Worm (Caenorhabditis elegans): ENCODE data around the gene C32C4.16.

C32C4.16 gene

DNA sequence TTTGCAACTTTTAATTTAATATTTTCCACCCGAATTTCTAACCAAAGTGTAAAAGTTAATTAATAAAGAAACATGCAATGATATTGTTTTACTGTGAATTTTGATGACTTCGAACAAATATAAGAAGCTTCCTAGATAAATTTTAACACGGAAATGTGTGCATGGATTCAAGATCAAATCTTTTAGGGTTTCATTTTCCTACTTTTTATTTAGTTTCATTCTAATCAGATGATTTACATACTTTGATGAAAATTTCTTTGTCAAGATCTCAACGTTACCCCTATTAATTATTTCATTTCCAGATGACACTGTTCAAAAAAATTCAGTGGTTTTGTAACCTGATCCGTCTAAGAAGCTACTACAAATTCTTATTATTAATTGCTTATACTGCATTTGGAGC lies 19.9 kb downstream of the C32C4.16 start, which contains the start of gene twk-12:
twk-12 (plus strand) TSS at position 301 of the 400 bp plus-strand sequence.
- no peak for TF ChIP-seq irx-1 (tag; optimal IDR thresholded peaks at IDR 0.05)
- TF ChIP-seq efl-1 (optimal IDR thresholded peaks at IDR 0.05), result no peak
- TF ChIP-seq efl-1 (GFP tag; optimal IDR thresholded peaks at IDR 0.05 in 1 of 2), result peak in 1 of 2 experiments; percentile 23

DNA sequence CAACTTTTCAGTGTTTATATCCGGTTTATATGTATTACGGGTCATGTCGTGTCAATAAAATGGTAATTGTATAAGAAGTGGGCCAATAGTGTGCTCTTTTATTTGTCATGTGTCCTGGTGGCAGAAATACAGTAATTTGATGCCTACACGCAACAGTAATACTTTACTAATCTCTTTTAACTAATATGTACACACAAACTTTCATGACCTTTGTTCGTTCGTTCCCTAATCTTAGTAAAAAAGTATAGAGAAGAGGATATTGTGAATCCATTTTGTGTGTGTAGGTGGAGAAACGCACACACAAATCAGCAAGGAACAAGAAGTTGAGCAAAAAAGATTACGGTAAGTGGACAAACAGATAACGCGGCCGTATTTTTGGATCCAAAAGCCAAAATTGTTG lies 23.5 kb downstream of the C32C4.16 start:
- TF ChIP-seq dsc-1 (tag; optimal IDR thresholded peaks at IDR 0.05) (no peak), aha-1 (tag; optimal IDR thresholded peaks at IDR 0.05) (no peak), ceh-8 (GFP tag; optimal IDR thresholded peaks at IDR 0.05) (no peak), ceh-88 (GFP tag; IDR thresholded peaks at IDR 0.05) (no peak), Y116A8C.19 (tag; optimal IDR thresholded peaks at IDR 0.05; ENCODE audit: borderline replicate concordance) (no peak)

DNA sequence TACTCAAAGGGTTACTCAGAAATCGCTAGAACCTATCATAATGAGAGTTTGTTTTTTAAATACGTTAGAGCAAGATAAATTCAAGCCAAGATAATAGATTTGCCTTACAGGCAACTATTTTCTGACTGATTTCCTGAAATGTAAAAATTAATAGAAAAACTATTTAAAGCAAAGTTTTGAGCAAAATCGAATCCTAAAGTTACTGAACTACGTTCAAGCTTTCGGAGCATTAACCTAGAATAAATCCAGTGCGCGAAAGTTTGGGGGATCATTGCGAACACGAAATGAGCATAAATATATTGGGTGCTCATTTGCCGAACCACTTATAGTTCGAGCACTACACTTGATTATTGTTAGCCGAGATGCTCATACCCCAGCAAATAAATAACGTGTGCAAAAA lies 24.3 kb downstream of the C32C4.16 start, which contains the start of gene ceh-22:
ceh-22 (plus strand) TSS at position 301 of the 400 bp plus-strand sequence.
- TF ChIP-seq ztf-4 (tag; optimal IDR thresholded peaks at IDR 0.05) (no peak), lir-3 (tag; optimal IDR thresholded peaks at IDR 0.05; ENCODE audit: poor library complexity) (no peak), zag-1 (tag; optimal IDR thresholded peaks at IDR 0.05) (no peak), ceh-82 (tag; optimal IDR thresholded peaks at IDR 0.05) (no peak), lin-15B (tag; optimal IDR thresholded peaks at IDR 0.05) (no peak), grh-1 (GFP tag; IDR thresholded peaks at IDR 0.05) (no peak), mef-2 (tag; optimal IDR thresholded peaks at IDR 0.05) (no peak)

DNA sequence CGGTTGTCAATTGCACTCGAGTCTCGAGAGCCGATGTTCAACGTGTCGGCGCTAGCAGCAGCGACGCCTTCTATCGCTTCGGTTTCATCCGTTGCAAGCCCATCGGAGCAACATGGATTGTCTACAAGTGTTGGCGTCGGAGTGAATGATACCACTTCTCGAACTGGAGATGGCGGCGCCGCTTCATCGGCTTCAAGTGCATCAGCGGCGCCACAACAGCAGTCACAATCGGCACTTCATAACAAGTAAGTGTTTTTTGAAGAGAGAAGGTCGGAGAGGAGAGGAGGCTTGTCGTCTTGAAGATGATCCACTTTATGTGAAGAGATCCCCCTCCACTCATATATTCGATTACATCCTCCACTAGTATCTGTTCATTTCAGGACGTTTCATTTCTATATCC lies 25.2 kb downstream of the C32C4.16 start:
- TF ChIP-seq ets-5 (GFP tag; IDR thresholded peaks at IDR 0.05), result no peak
- TF ChIP-seq sup-37 (GFP tag; optimal IDR thresholded peaks at IDR 0.05), result peak; percentile 16
- 0 out of 2 replicates have a peak, but pooled peaks have one; percentile 34 for TF ChIP-seq grh-1 (GFP tag; IDR thresholded peaks at IDR 0.05)
- no peak for TF ChIP-seq lin-39 (tag; optimal IDR thresholded peaks at IDR 0.05)
- TF ChIP-seq nhr-19 (GFP tag; conservative IDR thresholded peaks at IDR 0.05), result no peak
- no peak for TF ChIP-seq nhr-71 (tag; optimal IDR thresholded peaks at IDR 0.05)
- TF ChIP-seq lin-14 (GFP tag; optimal IDR thresholded peaks at IDR 0.05), result peak; percentile 39
- TF ChIP-seq nhr-20 (tag; optimal IDR thresholded peaks at IDR 0.05), result peak; percentile 13
- no peak for TF ChIP-seq lin-15B (tag; optimal IDR thresholded peaks at IDR 0.05)
- TF ChIP-seq tbx-2 (tag; optimal IDR thresholded peaks at IDR 0.05), result peak; percentile 48
- TF ChIP-seq mef-2 (tag; optimal IDR thresholded peaks at IDR 0.05), result no peak

DNA sequence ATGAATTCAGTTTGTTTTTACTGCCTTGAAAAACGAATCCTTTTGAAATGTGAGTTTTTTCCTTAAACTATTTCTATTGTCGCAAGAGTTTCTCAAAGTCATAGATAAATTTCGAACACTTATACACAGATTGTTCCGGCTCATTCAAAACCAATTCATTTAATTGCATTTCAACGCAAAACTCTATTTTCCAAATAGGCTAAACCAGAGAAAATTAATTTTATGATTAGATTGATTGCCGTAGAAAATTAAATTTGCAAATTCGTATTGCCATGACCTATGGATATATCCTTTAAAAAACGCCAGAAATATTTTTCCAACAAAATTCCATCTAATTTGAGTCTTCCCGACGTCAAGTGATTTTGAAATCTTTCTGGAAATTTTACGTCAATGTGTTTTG lies 28.6 kb downstream of the C32C4.16 start:
- TF ChIP-seq unc-30 (tag; optimal IDR thresholded peaks at IDR 0.05) (no peak), ceh-88 (GFP tag; IDR thresholded peaks at IDR 0.05) (no peak), nhr-71 (tag; optimal IDR thresholded peaks at IDR 0.05) (peak; percentile 15), grh-1 (GFP tag; IDR thresholded peaks at IDR 0.05) (no peak), sox-4 (tag; optimal IDR thresholded peaks at IDR 0.05) (no peak), lin-14 (GFP tag; optimal IDR thresholded peaks at IDR 0.05) (peak; percentile 29), unc-62 (GFP tag; optimal IDR thresholded peaks at IDR 0.05) (no peak), elt-3 (tag; optimal IDR thresholded peaks at IDR 0.05) (no peak), tbx-2 (tag; optimal IDR thresholded peaks at IDR 0.05) (no peak), dsc-1 (tag; optimal IDR thresholded peaks at IDR 0.05) (peak; percentile 4), nhr-84 (tag; optimal IDR thresholded peaks at IDR 0.05) (no peak), C16A3.4 (tag; optimal IDR thresholded peaks at IDR 0.05) (no peak), fkh-8 (tag; optimal IDR thresholded peaks at IDR 0.05) (no peak), skn-1 (tag; optimal IDR thresholded peaks at IDR 0.05) (no peak)

DNA sequence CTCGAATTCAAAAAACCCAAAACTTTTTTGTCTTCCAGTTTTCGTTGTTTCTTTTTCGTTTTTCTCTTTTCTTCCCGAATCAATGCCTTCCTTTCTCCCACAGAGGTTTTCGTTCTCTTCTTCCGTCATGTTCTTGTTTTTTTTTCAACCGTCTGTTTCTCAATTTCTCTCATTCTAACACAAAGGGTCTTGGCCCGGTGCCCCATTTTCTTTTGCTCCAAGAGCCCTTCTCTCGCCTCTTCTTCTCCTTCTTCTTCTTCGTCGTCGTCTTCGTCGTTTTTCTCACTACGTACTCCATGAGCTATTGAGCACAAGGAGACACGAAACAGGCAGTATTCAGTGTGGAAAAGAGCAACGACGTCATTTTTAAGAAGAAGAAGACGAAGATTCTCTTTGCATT lies 30.1 kb downstream of the C32C4.16 start:
- TF ChIP-seq hlh-4 (tag; optimal IDR thresholded peaks at IDR 0.05) (no peak), nhr-47 (tag; optimal IDR thresholded peaks at IDR 0.05) (peak; percentile 37), F16B12.6 (tag; optimal IDR thresholded peaks at IDR 0.05) (no peak), mep-1 (tag; optimal IDR thresholded peaks at IDR 0.05) (peak; percentile 5), fkh-10 (GFP tag; optimal IDR thresholded peaks at IDR 0.05) (peak; percentile 45), fos-1 (tag; optimal IDR thresholded peaks at IDR 0.05) (no peak), ztf-4 (tag; optimal IDR thresholded peaks at IDR 0.05) (no peak), lin-39 (tag; optimal IDR thresholded peaks at IDR 0.05) (no peak), ztf-11 (tag; optimal IDR thresholded peaks at IDR 0.05) (no peak), dpl-1 (GFP tag; optimal IDR thresholded peaks at IDR 0.05) (peak in 1 of 3 experiments; percentile 12), tbx-2 (tag; optimal IDR thresholded peaks at IDR 0.05) (no peak), lin-13 (GFP tag; optimal IDR thresholded peaks at IDR 0.05) (no peak), jun-1 (tag; optimal IDR thresholded peaks at IDR 0.05) (no peak), ceh-88 (GFP tag; IDR thresholded peaks at IDR 0.05) (no peak), alr-1 (tag; optimal IDR thresholded peaks at IDR 0.05; ENCODE audit: borderline replicate concordance) (no peak), nhr-237 (tag; optimal IDR thresholded peaks at IDR 0.05) (no peak), elt-2 (tag; optimal IDR thresholded peaks at IDR 0.05) (no peak)

Data from whole organism, L1 larva.